Worm (Caenorhabditis elegans) whole organism, L3 larva: ENCODE measurements around the gene xpo-3.

Source experiments
- mdl-1 ChIP-seq: fragments of 150-350 bp; optimal IDR thresholded peaks from 2 replicates; lab custom pipeline; 2014; ENCODE audit warnings: missing biosample characterization, missing genetic modification characterization
- nhr-11 ChIP-seq: fragments of 150-350 bp; optimal IDR thresholded peaks from 2 replicates; lab custom pipeline; 2014; ENCODE audit warnings: missing biosample characterization, missing genetic modification characterization
- pha-4 ChIP-seq: fragments of 150-350 bp; optimal IDR thresholded peaks from 2 replicates; lab custom pipeline; 2014; ENCODE audit warnings: missing biosample characterization, missing genetic modification reagents, missing genetic modification characterization
- pqm-1 ChIP-seq: fragments of 150-350 bp; optimal IDR thresholded peaks from 2 replicates; lab custom pipeline; 2017; ENCODE audit warnings: missing biosample characterization, missing genetic modification characterization, inconsistent platforms
- unc-39 ChIP-seq: sonication (generic microtip); optimal IDR thresholded peaks from 4 replicates; lab custom pipeline; 2017; ENCODE audit warnings: missing biosample characterization, missing genetic modification characterization
- unc-62 ChIP-seq: fragments of 150-350 bp; sonication (generic microtip); optimal IDR thresholded peaks from 4 replicates; lab custom pipeline; 2014; ENCODE audit warnings: missing biosample characterization, missing genetic modification reagents, missing genetic modification characterization
- zag-1 ChIP-seq: fragments of 150-350 bp; optimal IDR thresholded peaks from 2 replicates; lab custom pipeline; 2014; ENCODE audit warnings: missing biosample characterization, missing genetic modification characterization
- ztf-4 ChIP-seq: fragments of 150-350 bp; optimal IDR thresholded peaks from 2 replicates; lab custom pipeline; 2014; ENCODE audit warnings: missing biosample characterization, missing genetic modification characterization

ce11 chrIV:7923982-7924480 is at the start of gene xpo-3, which contains the start of gene C49H3.3:
- TF ChIP-seq mdl-1 (tag; lab: Kevin White, UChicago) = no peak
- TF ChIP-seq zag-1 (tag; lab: Kevin White, UChicago) = no peak
- TF ChIP-seq nhr-11 = no peak
- no peak for TF ChIP-seq unc-62 (GFP tag; lab: Kevin White, UChicago)
- TF ChIP-seq pha-4 (tag; lab: Kevin White, UChicago) = peak; percentile 63
- TF ChIP-seq pqm-1 = no peak
- no peak for TF ChIP-seq unc-39
- no peak for TF ChIP-seq ztf-4 (tag; lab: Kevin White, UChicago)
